Worm (Caenorhabditis elegans): ENCODE results near the gene K01H12.4.

The K01H12.4 gene

DNA sequence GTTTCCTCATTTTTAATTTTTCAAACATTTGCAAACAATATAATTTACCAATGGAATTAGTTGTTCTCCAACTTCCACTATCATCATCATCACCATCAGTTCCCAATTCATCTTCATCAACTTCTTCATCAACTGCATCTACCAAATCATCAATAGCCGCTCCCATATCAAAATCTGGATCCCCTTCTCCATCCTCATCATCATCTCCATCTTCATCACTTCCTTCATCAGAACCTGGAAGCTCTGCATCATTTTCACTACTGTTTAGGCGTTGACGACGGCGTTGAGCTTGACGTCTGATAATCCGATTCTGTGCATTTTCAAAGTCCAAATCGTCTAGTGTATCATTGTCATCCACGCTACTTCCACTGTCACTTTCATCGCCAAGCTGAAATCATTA, 15.0 kb upstream of the K01H12.4 start:
- TF ChIP-seq dpl-1 (GFP tag; optimal IDR thresholded peaks at IDR 0.05) = no peak
- TF ChIP-seq lin-13 (GFP tag; optimal IDR thresholded peaks at IDR 0.05) = no peak
- no peak for TF ChIP-seq grh-1 (GFP tag; IDR thresholded peaks at IDR 0.05)
- no peak for TF ChIP-seq nhr-77 (tag; optimal IDR thresholded peaks at IDR 0.05)
- TF ChIP-seq hpl-2 (GFP tag; optimal IDR thresholded peaks at IDR 0.05) = no peak
- no peak for TF ChIP-seq pqm-1 (tag; optimal IDR thresholded peaks at IDR 0.05)
- TF ChIP-seq nhr-12 (tag; optimal IDR thresholded peaks at IDR 0.05) = no peak
- TF ChIP-seq nhr-84 (tag; optimal IDR thresholded peaks at IDR 0.05) = no peak
- no peak for TF ChIP-seq mef-2 (tag; optimal IDR thresholded peaks at IDR 0.05)
- no peak for TF ChIP-seq elt-3 (tag; optimal IDR thresholded peaks at IDR 0.05)
- TF ChIP-seq snu-23 (GFP tag; optimal IDR thresholded peaks at IDR 0.05) = no peak
- no peak for TF ChIP-seq alr-1 (tag; optimal IDR thresholded peaks at IDR 0.05; ENCODE audit: borderline replicate concordance)
- TF ChIP-seq nhr-90 (tag; optimal IDR thresholded peaks at IDR 0.05; ENCODE audit: poor library complexity) = no peak
- no peak for TF ChIP-seq C34B4.2 (tag; optimal IDR thresholded peaks at IDR 0.05)

DNA sequence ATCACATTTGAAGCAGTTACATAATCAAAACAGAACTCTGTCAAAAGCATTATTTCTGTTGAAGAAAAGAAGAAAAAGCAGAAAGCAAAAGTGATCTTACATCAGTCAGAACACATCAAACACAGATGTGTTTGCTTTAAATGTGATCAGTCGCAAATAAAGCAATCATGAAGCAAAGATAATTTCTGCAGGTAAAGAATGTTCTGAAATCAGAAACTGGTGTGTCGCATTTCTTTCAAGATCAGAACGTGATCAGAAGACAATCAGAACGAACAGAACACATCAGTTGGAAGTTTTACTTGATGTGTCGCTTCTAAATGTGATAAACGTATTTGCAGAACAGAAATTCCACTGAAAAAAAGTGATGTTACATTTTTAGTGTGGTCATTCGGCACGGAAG, 13.8 kb upstream of the K01H12.4 start:
- no peak for TF ChIP-seq nhr-71 (tag; optimal IDR thresholded peaks at IDR 0.05)
- TF ChIP-seq zag-1 (tag; optimal IDR thresholded peaks at IDR 0.05) = no peak
- TF ChIP-seq unc-62 (GFP tag; optimal IDR thresholded peaks at IDR 0.05) = no peak
- no peak for TF ChIP-seq pag-3 (tag; optimal IDR thresholded peaks at IDR 0.05; ENCODE audit: borderline replicate concordance, insufficient read depth)
- TF ChIP-seq isw-1 (GFP tag; IDR thresholded peaks at IDR 0.05) = no peak
- no peak for TF ChIP-seq nhr-20 (tag; optimal IDR thresholded peaks at IDR 0.05)
- no peak for TF ChIP-seq fkh-4 (tag; optimal IDR thresholded peaks at IDR 0.05; ENCODE audit: borderline replicate concordance)
- TF ChIP-seq ceh-8 (GFP tag; optimal IDR thresholded peaks at IDR 0.05) = no peak
- TF ChIP-seq pqm-1 (tag; optimal IDR thresholded peaks at IDR 0.05) = no peak
- no peak for TF ChIP-seq ceh-88 (GFP tag; IDR thresholded peaks at IDR 0.05)
- no peak for TF ChIP-seq lin-14 (GFP tag; optimal IDR thresholded peaks at IDR 0.05)
- no peak for TF ChIP-seq fkh-8 (tag; optimal IDR thresholded peaks at IDR 0.05)
- TF ChIP-seq nhr-237 (tag; optimal IDR thresholded peaks at IDR 0.05) = no peak

DNA sequence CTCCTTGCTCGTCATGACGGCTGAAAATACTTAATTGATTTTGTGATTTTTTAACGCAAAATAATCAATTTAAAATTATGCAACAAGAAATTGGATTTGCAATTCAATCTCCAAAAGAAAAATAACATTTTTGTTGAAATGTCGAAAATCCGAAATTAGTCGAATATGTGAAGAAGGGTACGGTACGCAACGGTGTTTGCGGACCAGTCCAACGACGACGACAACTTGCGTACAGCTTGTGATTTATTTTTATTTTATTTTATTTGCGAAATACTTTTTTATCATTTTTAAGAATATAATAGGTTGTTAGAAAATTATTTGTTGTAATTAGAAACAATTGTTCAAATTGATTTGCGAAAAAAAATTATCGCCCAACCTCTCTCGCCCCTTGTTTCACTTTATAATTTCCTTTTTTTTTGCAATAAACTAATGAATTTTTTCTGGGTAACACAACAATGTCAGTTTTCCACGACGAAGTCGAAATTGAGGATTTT, 6.1 kb upstream of the K01H12.4 start, which contains the start of the genes dcaf-1 and dph-3:
Gene dcaf-1 (minus strand): TSS at position 20 of the 494 bp plus-strand sequence.
Gene dph-3 (plus strand): TSS at position 444 of the 494 bp plus-strand sequence.
- TF ChIP-seq nhr-47 (tag; optimal IDR thresholded peaks at IDR 0.05) (peak; percentile 36), lin-15B (tag; optimal IDR thresholded peaks at IDR 0.05) (peak; percentile 3), efl-3 (GFP tag; optimal IDR thresholded peaks at IDR 0.05) (no peak), Y116A8C.19 (tag; optimal IDR thresholded peaks at IDR 0.05; ENCODE audit: borderline replicate concordance) (no peak), nhr-71 (tag; optimal IDR thresholded peaks at IDR 0.05) (peak; percentile 59), lin-35 (GFP tag; optimal IDR thresholded peaks at IDR 0.05) (peak; percentile 50 to 65), ceh-88 (GFP tag; IDR thresholded peaks at IDR 0.05) (no peak), ets-5 (GFP tag; IDR thresholded peaks at IDR 0.05) (no peak), tlp-1 (tag; optimal IDR thresholded peaks at IDR 0.05) (no peak), skn-1 (tag; optimal IDR thresholded peaks at IDR 0.05) (peak; percentile 45), ceh-63 (GFP tag; optimal IDR thresholded peaks at IDR 0.05) (no peak), fkh-8 (tag; optimal IDR thresholded peaks at IDR 0.05) (no peak), sup-37 (GFP tag; optimal IDR thresholded peaks at IDR 0.05) (no peak), nhr-85 (tag) (no peak), mep-1 (tag; optimal IDR thresholded peaks at IDR 0.05) (peak; percentile 73), mdl-1 (tag; optimal IDR thresholded peaks at IDR 0.05) (no peak), swsn-7 (tag; optimal IDR thresholded peaks at IDR 0.05) (peak; percentile 35), ztf-11 (tag; optimal IDR thresholded peaks at IDR 0.05) (no peak), zag-1 (tag; optimal IDR thresholded peaks at IDR 0.05) (no peak), nhr-84 (tag; optimal IDR thresholded peaks at IDR 0.05) (no peak), fkh-4 (tag; optimal IDR thresholded peaks at IDR 0.05; ENCODE audit: borderline replicate concordance) (no peak), aly-2 (tag; optimal IDR thresholded peaks at IDR 0.05) (no peak), ztf-4 (tag; optimal IDR thresholded peaks at IDR 0.05) (no peak), blmp-1 (tag; optimal IDR thresholded peaks at IDR 0.05) (peak; percentile 55), grh-1 (GFP tag; IDR thresholded peaks at IDR 0.05) (no peak), ama-1 (optimal IDR thresholded peaks at IDR 0.05) (no peak), unc-30 (tag; optimal IDR thresholded peaks at IDR 0.05) (no peak), nhr-77 (tag; optimal IDR thresholded peaks at IDR 0.05) (no peak), alr-1 (tag; optimal IDR thresholded peaks at IDR 0.05; ENCODE audit: borderline replicate concordance) (no peak), ceh-82 (tag; optimal IDR thresholded peaks at IDR 0.05) (peak in 2 of 3 experiments; percentile 23 to 35), elt-2 (tag; optimal IDR thresholded peaks at IDR 0.05) (no peak), C34B4.2 (tag; optimal IDR thresholded peaks at IDR 0.05) (no peak), nhr-28 (tag; optimal IDR thresholded peaks at IDR 0.05) (no peak)

Measured in whole organism, L1 larva.